6 fruit fly cellular contexts compared by ENCODE assay signal in the genomic region with DNA sequence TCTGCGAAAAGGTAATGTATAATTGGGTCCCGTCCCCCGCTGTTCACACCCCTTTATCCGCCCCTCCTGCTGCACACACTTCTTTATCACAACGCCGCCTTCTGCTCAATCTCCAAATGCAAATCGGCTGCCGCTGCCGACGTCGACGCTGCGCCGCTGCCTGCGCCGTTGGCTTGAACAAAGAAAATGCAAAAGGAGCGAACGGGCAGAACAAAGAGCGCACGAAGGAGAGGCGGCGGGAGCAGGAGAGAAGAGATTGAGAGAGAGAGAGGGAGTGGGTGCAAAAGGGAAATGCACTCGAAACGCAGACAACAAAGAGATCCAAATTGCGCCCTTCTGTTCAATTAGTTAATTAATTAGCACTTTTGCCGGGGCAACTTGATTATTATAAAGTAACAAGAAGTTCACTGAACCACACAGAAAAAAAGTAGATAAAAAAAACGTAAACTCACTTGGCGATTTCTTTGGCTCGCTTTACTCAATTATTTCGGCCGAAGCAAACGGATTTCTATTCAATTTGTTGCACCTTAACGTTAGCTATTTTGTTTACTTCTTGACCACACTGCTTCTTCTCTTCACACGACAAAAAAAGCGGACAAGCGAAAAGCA.
A peak's percentile ranks its signal among the peaks of the same experiment; 100 is the strongest.
TF ChIP-seq lines count a peak whose summit lies in the region.

No protein-coding gene starts in this region.

- no peak for TF ChIP-seq CTCF in whole organism, embryonic (GFP tag; optimal IDR thresholded peaks at IDR 0.05; lab: Kevin White, UChicago)

TF ChIP-seq in whole organism, 6 proteins besides CTCF, POLR2A, EP300 and RAD21:
- TF ChIP-seq EcR (GFP tag; optimal IDR thresholded peaks at IDR 0.05; lab: Kevin White, UChicago) (peak in 1 of 2 experiments; percentile 61), CG8478 (optimal IDR thresholded peaks at IDR 0.05; lab: Kevin White, UChicago) (no peak), psq (optimal IDR thresholded peaks at IDR 0.05; lab: Kevin White, UChicago) (no peak), Dll (optimal IDR thresholded peaks at IDR 0.05; lab: Kevin White, UChicago) (peak; percentile 70), pan (optimal IDR thresholded peaks at IDR 0.05; lab: Kevin White, UChicago) (no peak), usp (GFP tag; optimal IDR thresholded peaks at IDR 0.05; lab: Kevin White, UChicago) (no peak)

TF ChIP-seq in whole organism, adult, 20 proteins besides CTCF, POLR2A, EP300 and RAD21:
- TF ChIP-seq cnc (optimal IDR thresholded peaks at IDR 0.05; lab: Kevin White, UChicago) (no peak), tj (GFP tag; optimal IDR thresholded peaks at IDR 0.05; lab: Kevin White, UChicago) (peak; percentile 17)

TF ChIP-seq in whole organism, embryonic, 481 proteins besides CTCF, POLR2A, EP300 and RAD21:
- TF ChIP-seq yki (optimal IDR thresholded peaks at IDR 0.05; lab: Kevin White, UChicago): peak; percentile 39
- TF ChIP-seq Myb (GFP tag; optimal IDR thresholded peaks at IDR 0.05; lab: Kevin White, UChicago): no peak
- TF ChIP-seq ind (GFP tag; optimal IDR thresholded peaks at IDR 0.05; lab: Kevin White, UChicago): no peak
- TF ChIP-seq crol (GFP tag; IDR thresholded peaks at IDR 0.05; lab: Robert Waterston, UW): peak; percentile 54
- TF ChIP-seq Trl (optimal IDR thresholded peaks at IDR 0.05; lab: Kevin White, UChicago): peak; percentile 6 to 69
- TF ChIP-seq Trl (GFP tag; optimal IDR thresholded peaks at IDR 0.05; lab: Kevin White, UChicago): no peak
- TF ChIP-seq Adf1 (GFP tag; IDR thresholded peaks at IDR 0.05; lab: Robert Waterston, UW): no peak
- TF ChIP-seq CG1832 (GFP tag; optimal IDR thresholded peaks at IDR 0.05; lab: Kevin White, UChicago): peak; percentile 26
- no peak for TF ChIP-seq D (optimal IDR thresholded peaks at IDR 0.05; lab: Kevin White, UChicago)
- TF ChIP-seq D (GFP tag; optimal IDR thresholded peaks at IDR 0.05; lab: Kevin White, UChicago): no peak
- no peak for TF ChIP-seq bsh (GFP tag; optimal IDR thresholded peaks at IDR 0.05; lab: Kevin White, UChicago)
- TF ChIP-seq CG11723 (GFP tag; optimal IDR thresholded peaks at IDR 0.05; lab: Kevin White, UChicago): no peak
- no peak for TF ChIP-seq CG7372 (GFP tag; IDR thresholded peaks at IDR 0.05; lab: Robert Waterston, UW)
- TF ChIP-seq CG6791 (GFP tag; IDR thresholded peaks at IDR 0.05; lab: Robert Waterston, UW; ENCODE audit: partially characterized antibody): 0 out of 3 replicates have a peak, but pooled peaks have one; percentile 21
- peak; percentile 18 for TF ChIP-seq Med (GFP tag; lab: Kevin White, UChicago)
- TF ChIP-seq Opbp (GFP tag; IDR thresholded peaks at IDR 0.05; lab: Robert Waterston, UW; ENCODE audit: partially characterized antibody): no peak
- TF ChIP-seq trh (GFP tag; optimal IDR thresholded peaks at IDR 0.05; lab: Kevin White, UChicago): no peak
- no peak for TF ChIP-seq Ada2b (GFP tag; IDR thresholded peaks at IDR 0.05; lab: Robert Waterston, UW)

TF ChIP-seq in whole organism, prepupa, 60 proteins besides CTCF, POLR2A, EP300 and RAD21 (continues in another document):
- peak; percentile 12 for TF ChIP-seq vri (GFP tag; optimal IDR thresholded peaks at IDR 0.05; lab: Kevin White, UChicago)
- peak; percentile 20 for TF ChIP-seq CG6808 (GFP tag; optimal IDR thresholded peaks at IDR 0.05; lab: Kevin White, UChicago)
- no peak for TF ChIP-seq topi (GFP tag; optimal IDR thresholded peaks at IDR 0.05; lab: Kevin White, UChicago)
- no peak for TF ChIP-seq CG32006 (GFP tag; optimal IDR thresholded peaks at IDR 0.05; lab: Kevin White, UChicago)
- no peak for TF ChIP-seq acj6 (GFP tag; optimal IDR thresholded peaks at IDR 0.05; lab: Kevin White, UChicago)
- no peak for TF ChIP-seq CG6854 (GFP tag; optimal IDR thresholded peaks at IDR 0.05; lab: Kevin White, UChicago)
- TF ChIP-seq CG11762 (GFP tag; optimal IDR thresholded peaks at IDR 0.05; lab: Kevin White, UChicago; ENCODE audit: insufficient read depth): no peak
- no peak for TF ChIP-seq pdm3 (GFP tag; optimal IDR thresholded peaks at IDR 0.05; lab: Kevin White, UChicago)
- TF ChIP-seq Lpt (GFP tag; optimal IDR thresholded peaks at IDR 0.05; lab: Kevin White, UChicago): no peak
- TF ChIP-seq Eip93F (GFP tag; optimal IDR thresholded peaks at IDR 0.05; lab: Kevin White, UChicago): no peak
- TF ChIP-seq Eip78C (GFP tag; lab: Kevin White, UChicago): peak; percentile 63
- no peak for TF ChIP-seq CG10631 (GFP tag; optimal IDR thresholded peaks at IDR 0.05; lab: Kevin White, UChicago)
- peak; percentile 99 for TF ChIP-seq Sox14 (GFP tag; optimal IDR thresholded peaks at IDR 0.05; lab: Kevin White, UChicago)
- no peak for TF ChIP-seq Met (GFP tag; optimal IDR thresholded peaks at IDR 0.05; lab: Kevin White, UChicago)
- TF ChIP-seq CG9139 (GFP tag; optimal IDR thresholded peaks at IDR 0.05; lab: Kevin White, UChicago): peak; percentile 21
- peak; percentile 62 for TF ChIP-seq CG6163 (GFP tag; IDR thresholded peaks at IDR 0.05; lab: Robert Waterston, UW)
- no peak for TF ChIP-seq cyc (GFP tag; optimal IDR thresholded peaks at IDR 0.05; lab: Kevin White, UChicago)
- no peak for TF ChIP-seq fkh (GFP tag; optimal IDR thresholded peaks at IDR 0.05; lab: Kevin White, UChicago)
- no peak for TF ChIP-seq Sox102F (GFP tag; optimal IDR thresholded peaks at IDR 0.05; lab: Kevin White, UChicago)
- no peak for TF ChIP-seq CG7368 (GFP tag; optimal IDR thresholded peaks at IDR 0.05; lab: Kevin White, UChicago)
- TF ChIP-seq Hr4 (GFP tag; optimal IDR thresholded peaks at IDR 0.05; lab: Kevin White, UChicago): no peak

TF ChIP-seq in whole organism, pupa, 21 proteins besides CTCF, POLR2A, EP300 and RAD21:
- TF ChIP-seq Pif1B (GFP tag; optimal IDR thresholded peaks at IDR 0.05; lab: Kevin White, UChicago) (no peak), EcR (GFP tag; optimal IDR thresholded peaks at IDR 0.05; lab: Kevin White, UChicago) (peak; percentile 94), CG15710 (tag; optimal IDR thresholded peaks at IDR 0.05; lab: Kevin White, UChicago) (no peak), CG8159 (tag; optimal IDR thresholded peaks at IDR 0.05; lab: Kevin White, UChicago) (peak; percentile 12), CG9948 (tag; optimal IDR thresholded peaks at IDR 0.05; lab: Kevin White, UChicago) (no peak), gl (tag; optimal IDR thresholded peaks at IDR 0.05; lab: Kevin White, UChicago) (no peak), Pif1A (GFP tag; optimal IDR thresholded peaks at IDR 0.05; lab: Kevin White, UChicago) (no peak), CG32121 (GFP tag; IDR thresholded peaks at IDR 0.05; lab: Robert Waterston, UW) (no peak), CG12605 (GFP tag; IDR thresholded peaks at IDR 0.05; lab: Robert Waterston, UW) (no peak), rn (GFP tag; IDR thresholded peaks at IDR 0.05; lab: Robert Waterston, UW) (no peak), CG13204 (GFP tag; optimal IDR thresholded peaks at IDR 0.05; lab: Kevin White, UChicago) (peak; percentile 22), CG17806 (tag; optimal IDR thresholded peaks at IDR 0.05; lab: Kevin White, UChicago) (no peak)
TF ChIP-seq in whole organism, pupa: peak in this region for 3.

TF ChIP-seq in whole organism, wandering third instar larva, 38 proteins besides CTCF, POLR2A, EP300 and RAD21:
- TF ChIP-seq ey (GFP tag; optimal IDR thresholded peaks at IDR 0.05; lab: Kevin White, UChicago): no peak
- no peak for TF ChIP-seq jim (GFP tag; optimal IDR thresholded peaks at IDR 0.05; lab: Kevin White, UChicago)
- peak in 1 of 2 experiments; percentile 48 for TF ChIP-seq dl (GFP tag; optimal IDR thresholded peaks at IDR 0.05; lab: Kevin White, UChicago; ENCODE audit: insufficient read depth in 1 of 2, partially characterized antibody in 2 of 2)
- TF ChIP-seq fru (GFP tag; optimal IDR thresholded peaks at IDR 0.05; lab: Kevin White, UChicago): no peak
- no peak for TF ChIP-seq tai (GFP tag; optimal IDR thresholded peaks at IDR 0.05; lab: Kevin White, UChicago)
- peak; percentile 94 for TF ChIP-seq psq (GFP tag; optimal IDR thresholded peaks at IDR 0.05; lab: Kevin White, UChicago)
- TF ChIP-seq br (GFP tag; optimal IDR thresholded peaks at IDR 0.05; lab: Kevin White, UChicago): no peak
- peak; percentile 18 for TF ChIP-seq Vsx2 (GFP tag; optimal IDR thresholded peaks at IDR 0.05; lab: Kevin White, UChicago; ENCODE audit: partially characterized antibody)
- no peak for TF ChIP-seq Sp1 (GFP tag; optimal IDR thresholded peaks at IDR 0.05; lab: Kevin White, UChicago)
- TF ChIP-seq Dif (GFP tag; optimal IDR thresholded peaks at IDR 0.05; lab: Kevin White, UChicago; ENCODE audit: partially characterized antibody): peak; percentile 74
